Worm (Caenorhabditis elegans) whole organism, L2 larva: Measurements from ENCODE around the gene grd-9.

Experiments
- C34F6.9 ChIP-seq: fragments of 150-350 bp; optimal IDR thresholded peaks from 2 replicates; lab custom pipeline; 2014; ENCODE audit warnings: missing biosample characterization, missing genetic modification characterization
- F13H6.1 ChIP-seq: sonication (generic microtip); optimal IDR thresholded peaks from 2 replicates; lab custom pipeline; 2016; ENCODE audit warnings: missing genetic modification characterization, missing compliant biosample characterization
- R02D3.7 ChIP-seq: fragments of 150-350 bp; optimal IDR thresholded peaks from 2 replicates; lab custom pipeline; 2014; ENCODE audit warnings: missing biosample characterization, missing genetic modification characterization
- Y55F3AM.14 ChIP-seq: fragments of 200-800 bp; sonication (Bioruptor generic); optimal IDR thresholded peaks from 2 replicates; lab custom pipeline; 2018; ENCODE audit warnings: mild to moderate bottlenecking, missing genetic modification characterization, missing compliant biosample characterization
- ZK546.5 ChIP-seq: sonication (generic microtip); optimal IDR thresholded peaks from 2 replicates; lab custom pipeline; 2017; ENCODE audit warnings: missing biosample characterization, missing genetic modification characterization
- blmp-1 ChIP-seq: sonication (generic microtip); optimal IDR thresholded peaks from 2 replicates; lab custom pipeline; 2017; ENCODE audit warnings: missing genetic modification characterization, mild to moderate bottlenecking, missing compliant biosample characterization, antibody characterized with exemption, moderate library complexity; ENCODE audit not compliant: insufficient read depth
- ceh-82 ChIP-seq: fragments of 150-350 bp; optimal IDR thresholded peaks from 2 replicates; lab custom pipeline; 2014; ENCODE audit warnings: missing biosample characterization, missing genetic modification characterization
- crh-2 ChIP-seq: sonication (generic microtip); optimal IDR thresholded peaks from 2 replicates; lab custom pipeline; 2017; ENCODE audit warnings: missing biosample characterization, missing genetic modification characterization
- egl-27 ChIP-seq: sonication (generic microtip); optimal IDR thresholded peaks from 3 replicates; lab custom pipeline; 2017; ENCODE audit warnings: missing biosample characterization, missing genetic modification reagents, missing genetic modification characterization
- elt-1 ChIP-seq: fragments of 150-350 bp; optimal IDR thresholded peaks from 2 replicates; lab custom pipeline; 2014; ENCODE audit warnings: missing biosample characterization, missing genetic modification characterization
- fos-1 ChIP-seq: fragments of 150-350 bp; optimal IDR thresholded peaks from 2 replicates; lab custom pipeline; 2014; ENCODE audit warnings: missing biosample characterization, missing genetic modification characterization
- gmeb-1 ChIP-seq: fragments of 150-350 bp; optimal IDR thresholded peaks from 2 replicates; lab custom pipeline; 2014; ENCODE audit warnings: missing biosample characterization, missing genetic modification characterization
- lin-39 ChIP-seq: fragments of 150-350 bp; optimal IDR thresholded peaks from 2 replicates; lab custom pipeline; 2014; ENCODE audit warnings: missing biosample characterization, missing genetic modification reagents, missing genetic modification characterization
- lsy-2 ChIP-seq, 2 experiments: fragments of 150-350 bp in 1 of 2; sonication (generic microtip) in 1 of 2; optimal IDR thresholded peaks; 2 replicates each; lab custom pipeline; 2014 to 2017; ENCODE audit warnings: missing biosample characterization in 2 of 2, missing genetic modification characterization in 2 of 2
- mab-5 ChIP-seq: fragments of 150-350 bp; optimal IDR thresholded peaks from 2 replicates; lab custom pipeline; 2014; ENCODE audit warnings: missing biosample characterization, missing genetic modification characterization
- mbf-1 ChIP-seq: sonication (generic microtip); optimal IDR thresholded peaks from 2 replicates; lab custom pipeline; 2017; ENCODE audit warnings: missing biosample characterization, missing genetic modification characterization
- mdl-1 ChIP-seq, 2 experiments: fragments of 150-350 bp in 1 of 2; sonication (generic microtip) in 1 of 2; optimal IDR thresholded peaks; 2 replicates each; lab custom pipeline; 2017; ENCODE audit warnings: missing biosample characterization in 2 of 2, missing genetic modification characterization in 2 of 2
- nhr-11 ChIP-seq: fragments of 150-350 bp; optimal IDR thresholded peaks from 2 replicates; lab custom pipeline; 2014; ENCODE audit warnings: missing biosample characterization, missing genetic modification characterization
- nhr-237 ChIP-seq: fragments of 150-350 bp; optimal IDR thresholded peaks from 2 replicates; lab custom pipeline; 2014; ENCODE audit warnings: missing biosample characterization, missing genetic modification characterization
- nhr-25 ChIP-seq: fragments of 150-350 bp; sonication (generic microtip); optimal IDR thresholded peaks from 3 replicates; lab custom pipeline; 2014; ENCODE audit warnings: missing biosample characterization, missing genetic modification characterization
- nhr-6 ChIP-seq: fragments of 150-350 bp; optimal IDR thresholded peaks from 2 replicates; lab custom pipeline; 2014; ENCODE audit warnings: missing biosample characterization, missing genetic modification characterization
- peb-1 ChIP-seq: fragments of 150-350 bp; optimal IDR thresholded peaks from 2 replicates; lab custom pipeline; 2014; ENCODE audit warnings: missing biosample characterization, missing genetic modification characterization
- skn-1 ChIP-seq: sonication (generic microtip); optimal IDR thresholded peaks from 2 replicates; lab custom pipeline; 2017; ENCODE audit warnings: missing biosample characterization, missing genetic modification characterization
- sma-3 ChIP-seq: sonication (generic microtip); optimal IDR thresholded peaks from 2 replicates; lab custom pipeline; 2016; ENCODE audit warnings: missing genetic modification reagents, missing genetic modification characterization, missing compliant biosample characterization
- sma-9 ChIP-seq, 2 experiments: fragments of 150-350 bp in 1 of 2; sonication (generic microtip) in 1 of 2; optimal IDR thresholded peaks; 2 replicates each; lab custom pipeline; 2014 to 2016; ENCODE audit warnings: missing genetic modification characterization in 2 of 2, mild to moderate bottlenecking in 1 of 2, missing biosample characterization in 1 of 2, missing compliant biosample characterization in 1 of 2, missing genetic modification reagents in 1 of 2, moderate library complexity in 1 of 2
- snpc-4 ChIP-seq: fragments of 150-350 bp; optimal IDR thresholded peaks from 2 replicates; lab custom pipeline; 2014; ENCODE audit warnings: missing biosample characterization, missing genetic modification characterization
- unc-39 ChIP-seq: fragments of 150-350 bp; optimal IDR thresholded peaks from 2 replicates; lab custom pipeline; 2014; ENCODE audit warnings: missing biosample characterization, missing genetic modification characterization
- unc-55 ChIP-seq: fragments of 150-350 bp; sonication (generic microtip); optimal IDR thresholded peaks from 3 replicates; lab custom pipeline; 2014; ENCODE audit warnings: missing biosample characterization, missing genetic modification reagents, missing genetic modification characterization
- unc-62 ChIP-seq: fragments of 150-350 bp; optimal IDR thresholded peaks from 2 replicates; lab custom pipeline; 2014; ENCODE audit warnings: missing biosample characterization, missing genetic modification reagents, missing genetic modification characterization
- ztf-1 ChIP-seq: fragments of 200-800 bp; sonication (Bioruptor generic); conservative IDR thresholded peaks from 2 replicates; pipeline ENCODE4 v1.3.6; 2022; ENCODE audit warnings: missing genetic modification characterization, missing compliant biosample characterization
- ztf-11 ChIP-seq: sonication (generic microtip); optimal IDR thresholded peaks from 2 replicates; lab custom pipeline; 2017; ENCODE audit warnings: missing biosample characterization, missing genetic modification characterization

grd-9 gene

DNA sequence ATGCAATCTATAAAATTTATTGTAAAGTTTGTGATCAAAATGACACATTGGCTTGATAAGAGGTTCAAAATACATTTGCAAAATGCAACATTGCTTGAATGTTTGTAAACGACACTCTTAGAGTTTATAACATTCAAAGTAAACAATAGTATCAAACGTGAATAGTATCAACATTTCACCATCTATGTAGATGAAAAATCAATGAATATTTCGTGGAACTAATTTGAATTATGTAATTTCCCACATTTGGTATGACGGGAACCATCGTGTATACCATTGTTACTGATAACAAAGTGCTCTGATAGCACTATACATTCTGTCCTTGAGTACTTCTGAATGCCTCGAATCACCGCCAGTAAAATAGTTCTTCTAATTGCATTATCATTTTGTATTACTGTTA, 35.5 kb downstream of the grd-9 start, which contains the start of gene galt-1:
Gene galt-1, plus strand, starts transcription at position 318 of the 400 bp plus-strand sequence.
- peak; percentile 0 for TF ChIP-seq gmeb-1 (tag; lab: Kevin White, UChicago)
- TF ChIP-seq snpc-4 (tag; lab: Kevin White, UChicago): no peak
- TF ChIP-seq crh-2 (tag; lab: Kevin White, UChicago): peak; percentile 17
- TF ChIP-seq fos-1 (tag; lab: Kevin White, UChicago): peak; percentile 50

DNA sequence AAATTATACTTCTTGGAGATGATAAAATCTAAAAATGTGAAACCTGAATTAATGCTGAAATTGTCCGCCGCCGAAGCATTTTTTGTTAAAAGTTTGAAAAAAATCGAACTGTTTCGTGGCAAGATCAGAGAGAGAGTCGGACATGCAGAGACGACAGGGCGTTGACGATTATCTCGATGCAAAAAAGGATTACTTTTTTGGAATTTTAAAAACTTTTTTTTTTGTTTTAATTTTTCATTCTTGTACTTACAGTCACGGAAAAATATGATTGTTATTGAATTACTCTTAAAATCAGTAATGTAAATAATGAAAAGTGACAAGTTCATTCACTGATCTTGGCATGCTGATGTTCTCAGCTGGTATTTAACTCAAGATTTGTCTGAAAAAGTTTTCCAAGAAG, 41.6 kb downstream of the grd-9 start, which contains the start of the genes M03F8.5 and M03F8.7:
Gene M03F8.5, minus strand, starts transcription at position 101 of the 400 bp plus-strand sequence.
Gene M03F8.7, plus strand, starts transcription at position 249 of the 400 bp plus-strand sequence.
- TF ChIP-seq egl-27: no peak
- TF ChIP-seq lin-39 (tag; lab: Kevin White, UChicago): no peak
- no peak for TF ChIP-seq nhr-237 (tag; lab: Kevin White, UChicago)
- TF ChIP-seq blmp-1 (tag; lab: Kevin White, UChicago): no peak
- TF ChIP-seq F13H6.1 (tag; lab: Kevin White, UChicago): no peak
- TF ChIP-seq unc-62 (GFP tag; lab: Kevin White, UChicago): no peak
- TF ChIP-seq C34F6.9 (tag; lab: Kevin White, UChicago): no peak
- TF ChIP-seq ztf-1 (GFP tag; lab: Robert Waterston, UW): no peak
- TF ChIP-seq nhr-6 (tag; lab: Kevin White, UChicago): no peak
- TF ChIP-seq ztf-11 (tag; lab: Kevin White, UChicago): no peak
- TF ChIP-seq nhr-11 (tag; lab: Kevin White, UChicago): no peak
- TF ChIP-seq nhr-25 (tag; lab: Kevin White, UChicago): no peak
- no peak for TF ChIP-seq mab-5 (tag; lab: Kevin White, UChicago)
- TF ChIP-seq elt-1 (tag; lab: Kevin White, UChicago): no peak
- no peak for TF ChIP-seq skn-1 (tag; lab: Kevin White, UChicago)

DNA sequence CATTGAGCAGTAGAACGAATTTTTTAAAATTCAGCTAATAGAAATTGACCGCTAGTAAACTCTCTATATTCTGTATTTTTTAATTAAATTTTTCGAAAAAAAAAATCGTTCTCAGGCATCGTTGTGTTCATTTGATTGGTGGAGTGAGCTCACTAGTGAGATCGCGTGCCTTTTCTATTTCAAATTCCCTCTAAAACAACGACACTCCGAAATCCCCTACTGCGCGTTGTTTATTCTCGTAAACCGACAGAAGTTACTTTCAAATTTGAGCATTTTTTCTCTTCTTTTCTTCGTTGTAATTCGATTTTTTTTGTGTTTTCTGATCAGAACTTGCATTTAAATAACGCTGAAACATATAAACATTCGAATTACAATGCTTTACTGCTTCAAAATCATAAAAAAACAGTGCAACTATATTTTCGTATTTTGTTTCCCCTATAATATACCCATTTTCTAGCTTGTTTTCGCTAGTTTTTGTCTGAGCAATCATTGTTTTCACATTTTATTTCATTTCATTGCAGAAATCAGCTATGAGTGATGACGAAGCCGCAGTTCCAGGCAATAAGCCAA, 44.5 kb downstream of the grd-9 start, which contains the start of gene syf-3:
Gene syf-3, plus strand, starts transcription at position 520 of the 570 bp plus-strand sequence.
- TF ChIP-seq ZK546.5 (no peak), ztf-11 (tag; lab: Kevin White, UChicago) (no peak), unc-55 (GFP tag; lab: Kevin White, UChicago) (peak; percentile 76), ceh-82 (tag; lab: Kevin White, UChicago) (no peak), gmeb-1 (tag; lab: Kevin White, UChicago) (peak; percentile 99), nhr-11 (tag; lab: Kevin White, UChicago) (no peak), R02D3.7 (tag; lab: Kevin White, UChicago) (peak; percentile 63), peb-1 (tag; lab: Kevin White, UChicago) (no peak), Y55F3AM.14 (GFP tag; lab: Kevin White, UChicago) (no peak), sma-9 (GFP tag; optimal IDR thresholded peaks at IDR 0.05; lab: Kevin White, UChicago) (no peak), sma-9 (tag; optimal IDR thresholded peaks at IDR 0.05; lab: Kevin White, UChicago) (no peak), C34F6.9 (tag; lab: Kevin White, UChicago) (peak; percentile 60), fos-1 (tag; lab: Kevin White, UChicago) (no peak), crh-2 (tag; lab: Kevin White, UChicago) (peak; percentile 18), mbf-1 (no peak), lsy-2 (tag; optimal IDR thresholded peaks at IDR 0.05; lab: Kevin White, UChicago) (peak; percentile 69 to 73), sma-3 (GFP tag; lab: Kevin White, UChicago) (peak; percentile 24), mdl-1 (tag; optimal IDR thresholded peaks at IDR 0.05; lab: Kevin White, UChicago) (no peak), skn-1 (tag; lab: Kevin White, UChicago) (no peak)

DNA sequence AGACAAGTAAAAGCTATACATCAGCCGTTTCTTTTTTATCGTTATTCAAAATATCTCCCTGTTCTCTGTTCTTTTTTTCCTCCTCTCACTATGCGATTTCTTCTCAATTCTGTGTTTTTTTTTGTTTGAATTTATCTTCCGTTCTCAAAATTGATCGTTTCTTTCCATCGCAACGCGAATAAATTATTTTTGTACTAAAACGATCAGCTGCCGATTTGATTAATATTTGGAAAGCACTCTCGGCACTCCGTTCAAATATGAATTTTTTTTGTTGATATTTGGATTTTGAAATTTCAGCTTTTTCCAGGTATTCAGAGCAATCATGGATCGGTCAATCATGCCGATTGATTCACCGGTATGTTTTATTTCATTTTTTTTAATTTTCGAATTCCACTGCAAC, 48.0 kb downstream of the grd-9 start, which contains the start of gene pst-1:
Gene pst-1, plus strand, starts transcription at position 301 of the 400 bp plus-strand sequence.
- TF ChIP-seq lsy-2 (tag; optimal IDR thresholded peaks at IDR 0.05; lab: Kevin White, UChicago) (no peak), ceh-82 (tag; lab: Kevin White, UChicago) (no peak), nhr-11 (tag; lab: Kevin White, UChicago) (no peak), gmeb-1 (tag; lab: Kevin White, UChicago) (no peak), crh-2 (tag; lab: Kevin White, UChicago) (no peak), nhr-237 (tag; lab: Kevin White, UChicago) (no peak), unc-39 (tag; lab: Kevin White, UChicago) (no peak)
